Fruit fly (Drosophila melanogaster) whole organism, embryonic: ENCODE measurements around the gene CG34409.

ENCODE experiments used
- Atf3 ChIP-seq: fragments of 200-800 bp; sonication (Bioruptor generic); optimal IDR thresholded peaks from 3 replicates; lab custom pipeline; 2016; ENCODE audit warnings: missing biosample characterization, missing genetic modification characterization
- C15 ChIP-seq: fragments of 200-800 bp; sonication (Bioruptor generic); IDR thresholded peaks from 3 replicates; pipeline ENCODE4 v1.3.6; 2022; ENCODE audit warnings: missing biosample characterization, missing genetic modification characterization
- CG17328 ChIP-seq: fragments of 200-800 bp; sonication (Bioruptor generic); IDR thresholded peaks from 2 replicates; pipeline ENCODE4 v1.3.6; 2022; ENCODE audit warnings: missing biosample characterization, missing genetic modification characterization
- CG17361 ChIP-seq: fragments of 200-800 bp; sonication (Bioruptor generic); IDR thresholded peaks from 3 replicates; pipeline ENCODE4 v1.3.6; 2022; ENCODE audit warnings: missing biosample characterization, missing genetic modification characterization
- CG17568 ChIP-seq: fragments of 200-800 bp; sonication (Bioruptor generic); optimal IDR thresholded peaks from 2 replicates; lab custom pipeline; 2018; ENCODE audit warnings: missing biosample characterization, mild to moderate bottlenecking, missing genetic modification characterization, moderate library complexity
- CG1832 ChIP-seq: fragments of 200-800 bp; sonication (Bioruptor generic); optimal IDR thresholded peaks from 2 replicates; lab custom pipeline; 2017; ENCODE audit warnings: missing biosample characterization, mild to moderate bottlenecking, missing genetic modification characterization, inconsistent platforms
- CG2116 ChIP-seq: fragments of 200-800 bp; sonication (Bioruptor generic); optimal IDR thresholded peaks from 3 replicates; lab custom pipeline; 2018; ENCODE audit warnings: missing biosample characterization, mild to moderate bottlenecking, missing genetic modification characterization
- CG32767 ChIP-seq: fragments of 200-800 bp; sonication (Bioruptor generic); IDR thresholded peaks from 2 replicates; pipeline ENCODE4 v1.3.6; 2022; ENCODE audit warnings: missing biosample characterization, missing genetic modification characterization
- CG34224 ChIP-seq: fragments of 200-800 bp; sonication (Bioruptor generic); IDR thresholded peaks from 3 replicates; pipeline ENCODE4 v1.3.6; 2022; ENCODE audit warnings: missing biosample characterization, missing genetic modification characterization; ENCODE audit not compliant: partially characterized antibody
- CG3847 ChIP-seq: fragments of 200-800 bp; sonication (Bioruptor generic); IDR thresholded peaks from 2 replicates; pipeline ENCODE4 v1.3.6; 2022; ENCODE audit warnings: missing biosample characterization, missing genetic modification characterization
- CG42726 ChIP-seq: fragments of 200-800 bp; sonication (Bioruptor generic); IDR thresholded peaks from 2 replicates; pipeline ENCODE4 v1.3.6; 2022; ENCODE audit warnings: missing biosample characterization, missing genetic modification characterization; ENCODE audit not compliant: partially characterized antibody
- CG5953 ChIP-seq: fragments of 200-800 bp; sonication (Bioruptor generic); IDR thresholded peaks from 2 replicates; pipeline ENCODE4 v1.3.6; 2022; ENCODE audit warnings: missing biosample characterization, missing genetic modification characterization
- CG6854 ChIP-seq: fragments of 200-800 bp; sonication (Bioruptor generic); optimal IDR thresholded peaks from 3 replicates; lab custom pipeline; 2017; ENCODE audit warnings: missing biosample characterization, mild to moderate bottlenecking, missing genetic modification characterization
- CG8388 ChIP-seq: fragments of 200-800 bp; sonication (Bioruptor generic); optimal IDR thresholded peaks from 2 replicates; lab custom pipeline; 2019; ENCODE audit warnings: missing biosample characterization, mild to moderate bottlenecking, missing genetic modification characterization, moderate library complexity
- CG8478 ChIP-seq: fragments of >200 bp; optimal IDR thresholded peaks from 2 replicates; lab custom pipeline; 2018
- CG9215 ChIP-seq: fragments of 200-800 bp; sonication (Bioruptor generic); IDR thresholded peaks from 2 replicates; pipeline ENCODE4 v1.3.6; 2022; ENCODE audit warnings: missing biosample characterization, missing genetic modification characterization
- CG9609 ChIP-seq: fragments of 200-800 bp; sonication (Bioruptor generic); optimal IDR thresholded peaks from 3 replicates; lab custom pipeline; 2016; ENCODE audit warnings: missing biosample characterization, missing genetic modification characterization
- CkIIα-i1 ChIP-seq: fragments of 200-800 bp; sonication (Bioruptor generic); IDR thresholded peaks from 2 replicates; pipeline ENCODE4 v1.3.6; 2022; ENCODE audit warnings: missing biosample characterization, missing genetic modification characterization
- Dbx ChIP-seq: fragments of 200-800 bp; sonication (Bioruptor generic); IDR thresholded peaks from 3 replicates; pipeline ENCODE4 v1.3.6; 2022; ENCODE audit warnings: missing biosample characterization, missing genetic modification characterization
- Doc2 ChIP-seq: fragments of 200-800 bp; sonication (Bioruptor generic); IDR thresholded peaks from 2 replicates; pipeline ENCODE4 v1.3.6; 2022; ENCODE audit warnings: missing biosample characterization, missing genetic modification characterization
- GATAe ChIP-seq: fragments of 200-800 bp; sonication (Bioruptor generic); conservative IDR thresholded peaks from 2 replicates; pipeline ENCODE4 v1.3.6; 2022; ENCODE audit warnings: missing biosample characterization, missing genetic modification characterization
- Gsc ChIP-seq: fragments of 200-800 bp; sonication (Bioruptor generic); IDR thresholded peaks from 2 replicates; pipeline ENCODE4 v1.3.6; 2022; ENCODE audit warnings: missing biosample characterization, missing genetic modification characterization
- HHEX ChIP-seq: fragments of 200-800 bp; sonication (Bioruptor generic); optimal IDR thresholded peaks from 3 replicates; lab custom pipeline; 2017; ENCODE audit warnings: missing biosample characterization, mild to moderate bottlenecking, missing genetic modification characterization, missing genetic modification reagents
- Mrtf ChIP-seq: fragments of 200-800 bp; sonication (Bioruptor generic); IDR thresholded peaks from 3 replicates; pipeline ENCODE4 v1.3.6; 2022; ENCODE audit warnings: missing biosample characterization, missing genetic modification characterization
- Optix ChIP-seq: fragments of 200-800 bp; sonication (Bioruptor generic); IDR thresholded peaks from 3 replicates; pipeline ENCODE4 v1.3.6; 2022; ENCODE audit warnings: missing biosample characterization, missing genetic modification characterization
- Sox100B ChIP-seq: fragments of 200-800 bp; sonication (Bioruptor generic); optimal IDR thresholded peaks from 3 replicates; lab custom pipeline; 2018; ENCODE audit warnings: missing biosample characterization, mild to moderate bottlenecking, missing genetic modification characterization
- Spps ChIP-seq: fragments of 200-800 bp; sonication (Bioruptor generic); optimal IDR thresholded peaks from 2 replicates; lab custom pipeline; 2018; ENCODE audit warnings: missing biosample characterization, mild to moderate bottlenecking, missing genetic modification characterization
- abd-A ChIP-seq: fragments of 200-800 bp; sonication (Bioruptor generic); optimal IDR thresholded peaks from 3 replicates; lab custom pipeline; 2019; ENCODE audit warnings: missing biosample characterization, mild to moderate bottlenecking, missing genetic modification characterization, moderate library complexity
- ara ChIP-seq: fragments of 200-800 bp; sonication (Bioruptor generic); IDR thresholded peaks from 2 replicates; pipeline ENCODE4 v1.3.6; 2022; ENCODE audit warnings: missing biosample characterization, missing genetic modification characterization
- bbx ChIP-seq: fragments of 200-800 bp; sonication (Bioruptor generic); IDR thresholded peaks from 2 replicates; pipeline ENCODE4 v1.3.6; 2022; ENCODE audit warnings: missing biosample characterization, missing genetic modification characterization; ENCODE audit not compliant: partially characterized antibody
- bowl ChIP-seq: fragments of 200-800 bp; sonication (Bioruptor generic); IDR thresholded peaks from 2 replicates; pipeline ENCODE4 v1.3.6; 2022; ENCODE audit warnings: missing biosample characterization, missing genetic modification characterization
- cato ChIP-seq: fragments of 200-800 bp; sonication (Bioruptor generic); optimal IDR thresholded peaks from 2 replicates; lab custom pipeline; 2016; ENCODE audit warnings: missing biosample characterization, missing genetic modification characterization, borderline replicate concordance
- chinmo ChIP-seq: fragments of 200-800 bp; sonication (Bioruptor generic); IDR thresholded peaks from 4 replicates; pipeline ENCODE4 v1.3.6; 2022; ENCODE audit warnings: missing biosample characterization, missing genetic modification characterization; ENCODE audit not compliant: partially characterized antibody
- crp ChIP-seq, 2 experiments: fragments of 200-800 bp; sonication (Bioruptor generic); optimal IDR thresholded peaks; 2 replicates in 1 of 2; 3 replicates in 1 of 2; lab custom pipeline; 2017; ENCODE audit warnings: missing biosample characterization in 2 of 2, missing genetic modification characterization in 2 of 2, mild to moderate bottlenecking in 1 of 2, moderate library complexity in 1 of 2
- dmrt11E ChIP-seq: fragments of 200-800 bp; sonication (Bioruptor generic); optimal IDR thresholded peaks from 3 replicates; lab custom pipeline; 2018; ENCODE audit warnings: missing biosample characterization, mild to moderate bottlenecking, missing genetic modification characterization, moderate library complexity
- fd102C ChIP-seq: fragments of 200-800 bp; sonication (Bioruptor generic); optimal IDR thresholded peaks from 2 replicates; lab custom pipeline; 2018; ENCODE audit warnings: missing biosample characterization, mild to moderate bottlenecking, missing genetic modification characterization, moderate library complexity
- ind ChIP-seq: fragments of 200-800 bp; sonication (Bioruptor generic); optimal IDR thresholded peaks from 3 replicates; lab custom pipeline; 2016; ENCODE audit warnings: missing biosample characterization, missing genetic modification characterization
- knrl ChIP-seq: fragments of 200-800 bp; sonication (Bioruptor generic); IDR thresholded peaks from 3 replicates; pipeline ENCODE4 v1.3.6; 2022; ENCODE audit warnings: missing biosample characterization, missing genetic modification characterization; ENCODE audit not compliant: partially characterized antibody
- oc ChIP-seq: fragments of 200-800 bp; sonication (Bioruptor generic); optimal IDR thresholded peaks from 2 replicates; lab custom pipeline; 2018; ENCODE audit warnings: missing biosample characterization, mild to moderate bottlenecking, missing genetic modification characterization, moderate library complexity
- sc ChIP-seq, 3 experiments: fragments of >200 bp in 2 of 3; fragments of 200-800 bp in 1 of 3; sonication (Bioruptor generic) in 1 of 3; optimal IDR thresholded peaks; 2 replicates in 2 of 3; 3 replicates in 1 of 3; lab custom pipeline; 2017; ENCODE audit warnings: mild to moderate bottlenecking in 1 of 3, missing biosample characterization in 1 of 3, missing genetic modification characterization in 1 of 3, missing genetic modification reagents in 1 of 3
- sd ChIP-seq: fragments of 200-800 bp; sonication (Bioruptor generic); optimal IDR thresholded peaks from 3 replicates; lab custom pipeline; 2018; ENCODE audit warnings: missing biosample characterization, mild to moderate bottlenecking, missing genetic modification characterization, moderate library complexity
- shn ChIP-seq: fragments of 200-800 bp; sonication (Bioruptor generic); optimal IDR thresholded peaks from 3 replicates; lab custom pipeline; 2016; ENCODE audit warnings: missing biosample characterization, missing genetic modification characterization
- trem ChIP-seq: fragments of 200-800 bp; optimal IDR thresholded peaks from 3 replicates; lab custom pipeline; 2019; ENCODE audit warnings: missing biosample characterization, mild to moderate bottlenecking, missing genetic modification characterization, moderate library complexity
- unc-4 ChIP-seq: fragments of 200-800 bp; sonication (Bioruptor generic); IDR thresholded peaks from 2 replicates; pipeline ENCODE4 v1.3.6; 2022; ENCODE audit warnings: missing biosample characterization, missing genetic modification characterization; ENCODE audit not compliant: partially characterized antibody
- wdn ChIP-seq: fragments of 200-800 bp; sonication (Bioruptor generic); IDR thresholded peaks from 2 replicates; pipeline ENCODE4 v1.3.6; 2022; ENCODE audit warnings: missing biosample characterization, missing genetic modification characterization

The CG34409 gene

dm6 chr3R:9762955-9763931 is 17.1 kb upstream of the CG34409 start, which contains the start of the genes Snap24 and CG8478 (continued):
- TF ChIP-seq Mrtf (GFP tag; lab: Robert Waterston, UW) (no peak), CkIIα-i1 (GFP tag; lab: Robert Waterston, UW) (no peak), CG1832 (GFP tag; lab: Kevin White, UChicago) (no peak), CG9609 (no peak), oc (tag; lab: Kevin White, UChicago) (no peak), Gsc (GFP tag; lab: Robert Waterston, UW) (no peak), GATAe (GFP tag; lab: Robert Waterston, UW) (no peak), CG17328 (GFP tag; lab: Robert Waterston, UW) (no peak), Atf3 (GFP tag; lab: Kevin White, UChicago) (no peak), bowl (GFP tag; lab: Robert Waterston, UW) (no peak), sd (tag; lab: Kevin White, UChicago) (no peak), dmrt11E (tag; lab: Kevin White, UChicago) (no peak), wdn (GFP tag; lab: Robert Waterston, UW) (no peak), C15 (no peak), CG6854 (no peak), knrl (GFP tag; lab: Robert Waterston, UW) (peak; percentile 82), CG8388 (no peak), CG42726 (GFP tag; lab: Robert Waterston, UW) (peak; percentile 45; the same call in 1 of the 2 replicates), trem (peak; percentile 27), CG17361 (peak; percentile 43; the same call in 1 of the 3 replicates), Spps (tag; lab: Kevin White, UChicago) (no peak)
- TF ChIP-seq, all 482 proteins: peak for 87

dm6 chr3R:9759360-9760191 is 13.4 kb upstream of the CG34409 start, which contains the start of gene Mpi:
Mpi (plus strand) TSS chr3R:9759622.
- TF ChIP-seq CG34224 (peak; percentile 42; the same call in 1 of the 3 replicates), Optix (GFP tag; lab: Robert Waterston, UW) (no peak), CG17361 (no peak; the same call in 1 of the 3 replicates), ara (no peak), CG9215 (GFP tag; lab: Robert Waterston, UW) (no peak), unc-4 (GFP tag; lab: Robert Waterston, UW) (peak; percentile 63), abd-A (tag; lab: Kevin White, UChicago) (no peak), HHEX (GFP tag; lab: Kevin White, UChicago) (no peak), bbx (GFP tag; lab: Robert Waterston, UW) (peak; percentile 56; the same call in 1 of the 2 replicates), fd102C (no peak), CG2116 (GFP tag; lab: Kevin White, UChicago) (peak; percentile 66), Sox100B (GFP tag; lab: Kevin White, UChicago) (no peak), CG3847 (GFP tag; lab: Robert Waterston, UW) (no peak), CG5953 (GFP tag; lab: Robert Waterston, UW) (no peak), Doc2 (GFP tag; lab: Robert Waterston, UW) (no peak), CG8478 (lab: Kevin White, UChicago) (no peak), shn (GFP tag; lab: Kevin White, UChicago) (no peak), CG32767 (GFP tag; lab: Robert Waterston, UW) (no peak), sc (optimal IDR thresholded peaks at IDR 0.05; lab: Kevin White, UChicago) (no peak), sc (GFP tag; optimal IDR thresholded peaks at IDR 0.05; lab: Kevin White, UChicago) (no peak), crp (GFP tag; optimal IDR thresholded peaks at IDR 0.05; lab: Kevin White, UChicago) (peak in 1 of 2 experiments; percentile 79), C15 (no peak), chinmo (GFP tag; lab: Robert Waterston, UW) (0 out of 4 replicates have a peak, but pooled peaks have one; percentile 32), ind (GFP tag; lab: Kevin White, UChicago) (peak; percentile 7), Dbx (0 out of 3 replicates have a peak, but pooled peaks have one; percentile 3), cato (no peak), CG17568 (GFP tag; lab: Kevin White, UChicago) (no peak)
